Fruit fly (Drosophila melanogaster) whole organism, prepupa: ENCODE measurements around the gene TfIIA-S.

Experiments
- Blimp-1 ChIP-seq: fragments of 200-800 bp; sonication (Bioruptor generic); optimal IDR thresholded peaks from 3 replicates; lab custom pipeline; 2017; ENCODE audit warnings: missing biosample characterization, missing genetic modification characterization, mild to moderate bottlenecking, moderate library complexity, missing genetic modification reagents
- CG10669 ChIP-seq: fragments of 200-800 bp; sonication (Bioruptor generic); optimal IDR thresholded peaks from 3 replicates; lab custom pipeline; 2018; ENCODE audit warnings: missing biosample characterization, mild to moderate bottlenecking, missing genetic modification characterization, moderate library complexity
- CG11294 ChIP-seq: fragments of 200-800 bp; sonication (Bioruptor generic); IDR thresholded peaks from 2 replicates; pipeline ENCODE4 v1.3.6; 2022; ENCODE audit warnings: missing biosample characterization, missing genetic modification characterization
- CG11762 ChIP-seq: fragments of 200-800 bp; sonication (Bioruptor generic); optimal IDR thresholded peaks from 3 replicates; lab custom pipeline; 2016; ENCODE audit warnings: missing biosample characterization, missing genetic modification characterization; ENCODE audit not compliant: insufficient read depth
- CG15336 ChIP-seq: fragments of 200-800 bp; sonication (Bioruptor generic); IDR thresholded peaks from 2 replicates; pipeline ENCODE4 v1.3.6; 2022; ENCODE audit warnings: missing biosample characterization, missing genetic modification characterization
- CG1621 ChIP-seq: fragments of 200-800 bp; sonication (Bioruptor generic); optimal IDR thresholded peaks from 3 replicates; lab custom pipeline; 2018; ENCODE audit warnings: missing biosample characterization, mild to moderate bottlenecking, missing genetic modification characterization
- CG16779 ChIP-seq: fragments of 200-800 bp; sonication (Bioruptor generic); optimal IDR thresholded peaks from 3 replicates; lab custom pipeline; 2017; ENCODE audit warnings: missing biosample characterization, mild to moderate bottlenecking, missing genetic modification characterization
- CG3032 ChIP-seq: fragments of 200-800 bp; optimal IDR thresholded peaks from 2 replicates; lab custom pipeline; 2019; ENCODE audit warnings: missing biosample characterization, mild to moderate bottlenecking, missing genetic modification characterization, moderate library complexity
- CG31627 ChIP-seq: fragments of 200-800 bp; sonication (Bioruptor generic); optimal IDR thresholded peaks from 3 replicates; lab custom pipeline; 2016; ENCODE audit warnings: missing biosample characterization, missing genetic modification characterization
- CG32006 ChIP-seq: fragments of 200-800 bp; sonication (Bioruptor generic); optimal IDR thresholded peaks from 3 replicates; lab custom pipeline; 2017; ENCODE audit warnings: missing biosample characterization, mild to moderate bottlenecking, missing genetic modification characterization
- CG34406 ChIP-seq: fragments of 200-800 bp; sonication (Bioruptor generic); optimal IDR thresholded peaks from 3 replicates; lab custom pipeline; 2016; ENCODE audit warnings: missing biosample characterization, missing genetic modification characterization
- CG6163 ChIP-seq: fragments of 200-800 bp; sonication (Bioruptor generic); IDR thresholded peaks from 3 replicates; pipeline ENCODE4 v1.3.6; 2022; ENCODE audit warnings: missing biosample characterization, missing genetic modification characterization
- CG6276 ChIP-seq: fragments of 200-800 bp; sonication (Bioruptor generic); optimal IDR thresholded peaks from 2 replicates; lab custom pipeline; 2017; ENCODE audit warnings: missing biosample characterization, mild to moderate bottlenecking, missing genetic modification characterization
- CG6808 ChIP-seq: fragments of 200-800 bp; sonication (Bioruptor generic); optimal IDR thresholded peaks from 3 replicates; lab custom pipeline; 2017; ENCODE audit warnings: missing biosample characterization, missing genetic modification characterization, mild to moderate bottlenecking, moderate library complexity, missing genetic modification reagents
- CG6854 ChIP-seq: fragments of 200-800 bp; sonication (Bioruptor generic); optimal IDR thresholded peaks from 2 replicates; lab custom pipeline; 2017; ENCODE audit warnings: missing biosample characterization, mild to moderate bottlenecking, missing genetic modification characterization
- CG7368 ChIP-seq: fragments of 200-800 bp; sonication (Bioruptor generic); optimal IDR thresholded peaks from 3 replicates; lab custom pipeline; 2016; ENCODE audit warnings: missing biosample characterization, missing genetic modification characterization
- CG8119 ChIP-seq: fragments of 200-800 bp; sonication (Bioruptor generic); IDR thresholded peaks from 3 replicates; pipeline ENCODE4 v1.3.6; 2022; ENCODE audit warnings: missing biosample characterization, missing genetic modification characterization
- CG8632 ChIP-seq: fragments of 200-800 bp; sonication (Bioruptor generic); optimal IDR thresholded peaks from 3 replicates; lab custom pipeline; 2016; ENCODE audit warnings: missing biosample characterization, missing genetic modification characterization
- CG9139 ChIP-seq: fragments of 200-800 bp; sonication (Bioruptor generic); optimal IDR thresholded peaks from 3 replicates; lab custom pipeline; 2017; ENCODE audit warnings: missing biosample characterization, mild to moderate bottlenecking, missing genetic modification characterization
- Eip75B ChIP-seq: fragments of 200-800 bp; sonication (Bioruptor generic); optimal IDR thresholded peaks from 3 replicates; lab custom pipeline; 2016; ENCODE audit warnings: missing biosample characterization, missing genetic modification characterization
- Eip78C ChIP-seq: fragments of 200-800 bp; sonication (Bioruptor generic); peaks from one replicate; lab custom pipeline; 2016; ENCODE audit warnings: missing biosample characterization, missing genetic modification characterization
- Eip93F ChIP-seq: fragments of 200-800 bp; sonication (Bioruptor generic); optimal IDR thresholded peaks from 2 replicates; lab custom pipeline; 2016; ENCODE audit warnings: missing biosample characterization, mild to moderate bottlenecking, missing genetic modification characterization
- Ets96B ChIP-seq: fragments of 200-800 bp; optimal IDR thresholded peaks from 2 replicates; lab custom pipeline; 2019; ENCODE audit warnings: missing biosample characterization, mild to moderate bottlenecking, missing genetic modification characterization, moderate library complexity
- Gug ChIP-seq: fragments of 200-800 bp; sonication (Bioruptor generic); IDR thresholded peaks from 2 replicates; pipeline ENCODE4 v1.3.6; 2022; ENCODE audit warnings: missing biosample characterization, missing genetic modification characterization
- Hr38 ChIP-seq: sonication (Bioruptor generic); optimal IDR thresholded peaks from 2 replicates; lab custom pipeline; 2016; ENCODE audit warnings: missing biosample characterization, missing genetic modification characterization
- Hr39 ChIP-seq: fragments of 200-800 bp; sonication (Bioruptor generic); optimal IDR thresholded peaks from 2 replicates; lab custom pipeline; 2016; ENCODE audit warnings: missing biosample characterization, missing genetic modification characterization
- Hr4 ChIP-seq: fragments of 200-800 bp; sonication (Bioruptor generic); optimal IDR thresholded peaks from 3 replicates; lab custom pipeline; 2016; ENCODE audit warnings: missing biosample characterization, missing genetic modification characterization
- Lpt ChIP-seq: fragments of 200-800 bp; sonication (Bioruptor generic); optimal IDR thresholded peaks from 3 replicates; lab custom pipeline; 2016; ENCODE audit warnings: missing biosample characterization, missing genetic modification characterization
- Met ChIP-seq: fragments of 200-800 bp; sonication (Bioruptor generic); optimal IDR thresholded peaks from 3 replicates; lab custom pipeline; 2016; ENCODE audit warnings: missing biosample characterization, missing genetic modification characterization
- OdsH ChIP-seq: fragments of 200-800 bp; sonication (Bioruptor generic); optimal IDR thresholded peaks from 3 replicates; lab custom pipeline; 2016; ENCODE audit warnings: missing biosample characterization, missing genetic modification characterization
- Smox ChIP-seq: fragments of 200-800 bp; sonication (Bioruptor generic); optimal IDR thresholded peaks from 3 replicates; lab custom pipeline; 2016; ENCODE audit warnings: missing biosample characterization, missing genetic modification characterization
- achi ChIP-seq: fragments of 200-800 bp; sonication (Bioruptor generic); optimal IDR thresholded peaks from 3 replicates; lab custom pipeline; 2016; ENCODE audit warnings: missing biosample characterization, missing genetic modification characterization
- cyc ChIP-seq: fragments of 200-800 bp; sonication (Bioruptor generic); optimal IDR thresholded peaks from 3 replicates; lab custom pipeline; 2016; ENCODE audit warnings: missing biosample characterization, missing genetic modification characterization
- eg ChIP-seq: fragments of 200-800 bp; sonication (Bioruptor generic); IDR thresholded peaks from 3 replicates; pipeline ENCODE4 v1.3.6; 2022; ENCODE audit warnings: missing biosample characterization, missing genetic modification characterization
- esn ChIP-seq: fragments of 200-800 bp; sonication (Bioruptor generic); optimal IDR thresholded peaks from 2 replicates; lab custom pipeline; 2016; ENCODE audit warnings: missing biosample characterization, mild to moderate bottlenecking, missing genetic modification characterization, moderate library complexity
- fd59A ChIP-seq: fragments of 200-800 bp; sonication (Bioruptor generic); optimal IDR thresholded peaks from 2 replicates; lab custom pipeline; 2017; ENCODE audit warnings: missing biosample characterization, mild to moderate bottlenecking, missing genetic modification characterization, missing genetic modification reagents
- fd85E ChIP-seq: fragments of 200-800 bp; sonication (Bioruptor generic); optimal IDR thresholded peaks from 3 replicates; lab custom pipeline; 2016; ENCODE audit warnings: missing biosample characterization, missing genetic modification characterization
- fkh ChIP-seq: fragments of 200-800 bp; sonication (Bioruptor generic); optimal IDR thresholded peaks from 3 replicates; lab custom pipeline; 2017; ENCODE audit warnings: missing biosample characterization, mild to moderate bottlenecking, missing genetic modification characterization, moderate library complexity
- lz ChIP-seq: fragments of 200-800 bp; sonication (Bioruptor generic); optimal IDR thresholded peaks from 3 replicates; lab custom pipeline; 2016; ENCODE audit warnings: missing biosample characterization, missing genetic modification characterization
- net ChIP-seq: fragments of 200-800 bp; sonication (Bioruptor generic); optimal IDR thresholded peaks from 3 replicates; lab custom pipeline; 2016; ENCODE audit warnings: missing biosample characterization, missing genetic modification characterization
- pdm3 ChIP-seq: fragments of 200-800 bp; sonication (Bioruptor generic); optimal IDR thresholded peaks from 3 replicates; lab custom pipeline; 2016; ENCODE audit warnings: missing biosample characterization, missing genetic modification characterization
- salr ChIP-seq, 2 experiments: fragments of 200-800 bp; sonication (Bioruptor generic); optimal IDR thresholded peaks; 3 replicates each; lab custom pipeline; 2016 to 2018; ENCODE audit warnings: missing biosample characterization in 2 of 2, missing genetic modification characterization in 2 of 2, mild to moderate bottlenecking in 1 of 2
- topi ChIP-seq: fragments of 200-800 bp; sonication (Bioruptor generic); optimal IDR thresholded peaks from 3 replicates; lab custom pipeline; 2016; ENCODE audit warnings: missing biosample characterization, missing genetic modification characterization
- vri ChIP-seq: fragments of 200-800 bp; sonication (Bioruptor generic); optimal IDR thresholded peaks from 3 replicates; lab custom pipeline; 2016; ENCODE audit warnings: missing biosample characterization, mild to moderate bottlenecking, missing genetic modification characterization

The TfIIA-S gene

DNA sequence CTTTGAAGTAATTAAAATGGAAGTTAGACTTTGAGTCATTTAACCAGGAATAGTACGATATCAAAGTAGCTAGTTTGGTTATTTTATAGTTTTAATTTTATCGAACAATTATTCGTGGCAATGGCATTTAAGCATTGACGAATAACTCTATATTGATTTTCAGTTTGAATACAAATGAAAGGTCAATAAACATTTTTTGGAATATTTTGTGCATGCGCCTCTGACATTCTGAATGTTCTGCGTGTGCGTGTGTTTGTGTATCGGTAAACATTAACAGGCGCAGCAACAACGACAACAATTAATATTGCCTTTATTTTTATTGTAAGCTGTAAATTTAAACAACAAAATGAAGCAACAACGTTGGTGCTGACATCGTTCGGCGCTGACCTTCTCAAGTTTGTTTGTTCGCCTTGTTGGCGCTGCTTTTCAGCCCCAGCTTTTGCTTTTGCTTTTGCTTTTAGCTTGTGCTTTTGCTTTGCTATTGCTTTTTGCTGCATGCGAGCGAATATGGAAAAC, 18.5 kb upstream of the TfIIA-S start (continued):
- peak; percentile 88 for TF ChIP-seq CG34406 (GFP tag; lab: Kevin White, UChicago)
- TF ChIP-seq CG16779 (tag; lab: Kevin White, UChicago), result peak; percentile 19
- peak; percentile 79 for TF ChIP-seq Smox (GFP tag; lab: Kevin White, UChicago)
- peak; percentile 94 for TF ChIP-seq Eip78C
- no peak for TF ChIP-seq CG6276 (GFP tag; lab: Kevin White, UChicago)
- peak; percentile 82 for TF ChIP-seq Hr39 (GFP tag; lab: Kevin White, UChicago)
- no peak for TF ChIP-seq Gug (GFP tag; lab: Robert Waterston, UW)
- peak; percentile 40 for TF ChIP-seq CG32006 (GFP tag; lab: Kevin White, UChicago)
- peak; percentile 86 for TF ChIP-seq CG8632 (GFP tag; lab: Kevin White, UChicago)
- TF ChIP-seq esn (GFP tag; lab: Kevin White, UChicago), result peak; percentile 84
- peak; percentile 53 for TF ChIP-seq CG6808
- peak; percentile 77 for TF ChIP-seq OdsH
- TF ChIP-seq CG1621 (tag; lab: Kevin White, UChicago), result peak; percentile 69
- TF ChIP-seq net (GFP tag; lab: Kevin White, UChicago), result peak; percentile 80
- TF ChIP-seq Eip75B (GFP tag; lab: Kevin White, UChicago), result peak; percentile 78
- TF ChIP-seq achi (GFP tag; lab: Kevin White, UChicago), result peak; percentile 76
- peak; percentile 32 for TF ChIP-seq CG11762 (GFP tag; lab: Kevin White, UChicago)
- TF ChIP-seq Lpt (GFP tag; lab: Kevin White, UChicago), result no peak

DNA sequence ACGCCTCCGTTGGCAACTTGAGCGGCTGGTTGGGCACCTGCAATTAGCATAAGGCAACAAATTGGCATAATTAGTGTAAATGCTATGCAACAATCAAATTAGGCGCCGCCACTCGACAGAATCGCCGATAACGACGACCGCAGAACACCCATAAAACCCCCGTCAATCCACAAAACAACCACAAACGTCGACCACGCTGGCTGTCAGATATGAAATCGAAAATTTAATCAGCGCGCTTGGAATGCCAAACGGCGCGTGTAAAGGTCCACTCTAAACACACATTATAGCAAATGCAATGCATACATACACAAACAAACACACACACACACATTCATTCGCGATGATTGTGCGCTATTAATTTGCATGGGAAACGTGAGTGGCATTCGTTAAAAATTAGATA, 12.6 kb upstream of the TfIIA-S start:
- TF ChIP-seq OdsH (no peak), CG1621 (tag; lab: Kevin White, UChicago) (no peak), Eip78C (peak; percentile 21)

DNA sequence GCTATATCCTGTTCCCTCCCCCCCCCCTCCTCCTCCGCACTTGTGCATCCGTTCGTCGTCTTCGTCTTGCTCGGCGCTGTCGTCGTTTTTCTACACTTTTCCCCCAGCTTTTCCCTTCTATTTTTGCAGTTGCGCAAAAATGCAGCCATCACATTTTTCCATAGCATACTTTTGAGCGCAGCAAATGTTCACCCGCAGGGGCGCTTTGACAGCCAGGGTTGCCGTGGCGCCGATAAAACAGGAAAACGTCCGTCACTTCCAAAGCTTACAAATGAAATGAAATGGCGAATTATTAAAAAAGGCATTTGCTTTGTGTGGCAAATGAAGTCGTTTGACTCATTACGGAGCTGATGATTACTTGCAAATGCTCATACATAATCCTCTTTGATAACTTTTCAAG, 11.7 kb upstream of the TfIIA-S start:
- no peak for TF ChIP-seq Eip75B (GFP tag; lab: Kevin White, UChicago)
- TF ChIP-seq CG34406 (GFP tag; lab: Kevin White, UChicago), result no peak
- 0 out of 3 replicates have a peak, but pooled peaks have one; percentile 18 for TF ChIP-seq CG6163 (GFP tag; lab: Robert Waterston, UW)
- TF ChIP-seq Hr38, result no peak
- TF ChIP-seq Eip78C, result peak; percentile 12

DNA sequence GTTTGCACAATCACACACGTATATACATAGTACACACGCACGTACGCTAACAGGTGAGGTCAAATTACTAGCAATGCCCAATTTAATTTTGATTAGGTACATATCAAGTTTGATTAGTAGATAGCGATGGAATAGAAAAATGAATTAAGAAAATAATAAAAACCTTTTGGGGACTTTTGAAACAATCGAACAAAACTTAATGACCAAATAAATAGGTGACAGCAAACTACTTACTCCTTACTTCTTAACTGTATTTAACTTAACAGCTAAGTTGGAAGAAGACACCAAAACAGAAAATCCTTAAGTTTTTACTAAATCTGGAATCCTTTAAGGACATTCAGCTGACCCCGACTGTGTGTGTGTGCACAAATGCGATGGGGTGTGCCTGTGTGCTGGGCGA, 11.2 kb upstream of the TfIIA-S start:
- peak; percentile 62; the same call in 2 of the 3 replicates for TF ChIP-seq CG8119 (GFP tag; lab: Robert Waterston, UW)
- TF ChIP-seq achi (GFP tag; lab: Kevin White, UChicago), result peak; percentile 20
- TF ChIP-seq CG9139, result no peak
- TF ChIP-seq topi (GFP tag; lab: Kevin White, UChicago), result no peak
- TF ChIP-seq Smox (GFP tag; lab: Kevin White, UChicago), result no peak
- no peak for TF ChIP-seq CG32006 (GFP tag; lab: Kevin White, UChicago)
- no peak for TF ChIP-seq CG11294
- no peak for TF ChIP-seq Hr4 (GFP tag; lab: Kevin White, UChicago)
- TF ChIP-seq fd59A (GFP tag; lab: Kevin White, UChicago), result peak; percentile 29
- TF ChIP-seq eg, result no peak
- TF ChIP-seq CG10669 (GFP tag; lab: Kevin White, UChicago), result no peak
- no peak for TF ChIP-seq Blimp-1 (GFP tag; lab: Kevin White, UChicago)
- no peak for TF ChIP-seq vri (GFP tag; lab: Kevin White, UChicago)
- no peak for TF ChIP-seq lz (GFP tag; lab: Kevin White, UChicago)
- TF ChIP-seq cyc (GFP tag; lab: Kevin White, UChicago), result no peak
- no peak for TF ChIP-seq pdm3 (GFP tag; lab: Kevin White, UChicago)
- no peak for TF ChIP-seq CG31627 (GFP tag; lab: Kevin White, UChicago)
- no peak for TF ChIP-seq Met (GFP tag; lab: Kevin White, UChicago)
- TF ChIP-seq Gug (GFP tag; lab: Robert Waterston, UW), result no peak
- no peak for TF ChIP-seq CG34406 (GFP tag; lab: Kevin White, UChicago)
- TF ChIP-seq salr (GFP tag; optimal IDR thresholded peaks at IDR 0.05; lab: Kevin White, UChicago), result peak in 1 of 2 experiments; percentile 1
- no peak for TF ChIP-seq CG3032
- TF ChIP-seq CG6276 (GFP tag; lab: Kevin White, UChicago), result no peak
- no peak for TF ChIP-seq fd85E (GFP tag; lab: Kevin White, UChicago)
- TF ChIP-seq fkh (GFP tag; lab: Kevin White, UChicago), result no peak
- peak; percentile 34 for TF ChIP-seq Ets96B (tag; lab: Kevin White, UChicago)
- TF ChIP-seq esn (GFP tag; lab: Kevin White, UChicago), result no peak
- no peak for TF ChIP-seq Eip93F (GFP tag; lab: Kevin White, UChicago)
- no peak for TF ChIP-seq CG7368
- no peak for TF ChIP-seq CG6854 (GFP tag; lab: Kevin White, UChicago)
- TF ChIP-seq CG15336 (GFP tag; lab: Robert Waterston, UW), result peak; percentile 22; the same call in 1 of the 2 replicates
